Fruit fly (Drosophila melanogaster): ENCODE measurements around the gene CCT2.
A peak's percentile ranks its signal among the peaks of the same experiment; 100 is the strongest.

Gene CCT2

DNA sequence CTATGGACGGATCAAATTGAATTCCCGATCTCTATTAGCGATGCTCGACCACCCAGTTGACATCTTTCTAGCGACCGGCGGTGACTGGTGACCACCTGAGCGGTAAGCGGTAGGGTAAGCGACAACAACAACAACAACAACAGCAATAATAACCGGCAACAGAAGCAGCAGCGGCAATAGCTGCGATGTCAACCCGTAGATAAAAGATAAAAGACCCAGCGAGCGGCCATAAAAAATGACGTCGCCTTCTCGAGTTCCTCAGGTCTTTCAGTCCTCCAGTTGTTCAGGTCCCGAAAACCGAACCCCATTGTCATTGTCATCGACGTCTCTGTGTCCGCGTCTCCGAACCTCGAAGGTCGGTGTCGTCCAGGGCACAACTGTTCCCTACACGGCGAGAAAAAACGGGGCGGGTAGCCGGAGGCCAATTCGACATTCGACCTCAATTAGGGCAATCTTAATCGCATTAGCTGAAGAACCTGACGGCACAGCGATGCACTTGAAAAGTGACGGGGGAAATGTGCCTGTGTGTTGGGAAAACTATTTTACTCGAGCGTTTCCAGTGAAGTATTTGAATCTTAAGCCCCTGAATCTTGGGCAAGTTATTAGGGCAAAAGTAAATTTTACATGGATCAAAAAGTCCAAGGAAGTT lies 43.4 kb downstream of the CCT2 start (continued):
- TF ChIP-seq row (GFP tag; IDR thresholded peaks at IDR 0.05) = 0 out of 3 replicates have a peak, but pooled peaks have one; percentile 10
- TF ChIP-seq CG1529 (GFP tag; optimal IDR thresholded peaks at IDR 0.05) = no peak
- peak; percentile 43 for TF ChIP-seq sens (GFP tag)
- no peak for TF ChIP-seq CG8359 (GFP tag; optimal IDR thresholded peaks at IDR 0.05; ENCODE audit: borderline replicate concordance)
- peak; percentile 30 for TF ChIP-seq CG5180 (GFP tag; optimal IDR thresholded peaks at IDR 0.05)
- no peak for TF ChIP-seq B-H2 (GFP tag; optimal IDR thresholded peaks at IDR 0.05)
- TF ChIP-seq gfzf (GFP tag; optimal IDR thresholded peaks at IDR 0.05) = no peak
- no peak for TF ChIP-seq CG4282 (GFP tag; optimal IDR thresholded peaks at IDR 0.05)
- no peak for TF ChIP-seq CG17328 (GFP tag; IDR thresholded peaks at IDR 0.05)
- no peak for TF ChIP-seq ro (GFP tag; IDR thresholded peaks at IDR 0.05)
- no peak for TF ChIP-seq CG10654 (GFP tag; optimal IDR thresholded peaks at IDR 0.05)
- TF ChIP-seq slp2 (GFP tag; optimal IDR thresholded peaks at IDR 0.05) = no peak
- TF ChIP-seq CG6654 (GFP tag; optimal IDR thresholded peaks at IDR 0.05) = no peak
- no peak for TF ChIP-seq Ravus (GFP tag; IDR thresholded peaks at IDR 0.05)
- TF ChIP-seq Elba2 (GFP tag; optimal IDR thresholded peaks at IDR 0.05) = no peak
- no peak for TF ChIP-seq Ssrp (tag; optimal IDR thresholded peaks at IDR 0.05)
- peak; percentile 52 for TF ChIP-seq oc (tag; optimal IDR thresholded peaks at IDR 0.05)
- TF ChIP-seq sqz (GFP tag; optimal IDR thresholded peaks at IDR 0.05) = peak; percentile 40
- no peak for TF ChIP-seq CG4854 (GFP tag; optimal IDR thresholded peaks at IDR 0.05)
- TF ChIP-seq seq (GFP tag; IDR thresholded peaks at IDR 0.05) = no peak
- TF ChIP-seq grn (GFP tag; optimal IDR thresholded peaks at IDR 0.05) = peak; percentile 90
- peak; percentile 0 for TF ChIP-seq CG17829 (tag; optimal IDR thresholded peaks at IDR 0.05)
- TF ChIP-seq zen2 (GFP tag; IDR thresholded peaks at IDR 0.05; ENCODE audit: partially characterized antibody) = no peak
- TF ChIP-seq kni (GFP tag; optimal IDR thresholded peaks at IDR 0.05) = peak; percentile 82
- TF ChIP-seq gsb-n (tag; optimal IDR thresholded peaks at IDR 0.05) = no peak
- TF ChIP-seq fd64A (GFP tag; optimal IDR thresholded peaks at IDR 0.05) = no peak
- no peak for TF ChIP-seq schlank (tag; optimal IDR thresholded peaks at IDR 0.05)
- TF ChIP-seq CG14441 (GFP tag; IDR thresholded peaks at IDR 0.05) = no peak
- TF ChIP-seq esg (GFP tag; conservative IDR thresholded peaks at IDR 0.05) = no peak
- no peak for TF ChIP-seq CG10565 (GFP tag; optimal IDR thresholded peaks at IDR 0.05)
- no peak for TF ChIP-seq CG1647 (GFP tag; optimal IDR thresholded peaks at IDR 0.05)
- TF ChIP-seq Jarid2 (GFP tag; optimal IDR thresholded peaks at IDR 0.05) = no peak
- TF ChIP-seq unpg (GFP tag; optimal IDR thresholded peaks at IDR 0.05) = no peak
- TF ChIP-seq CG1603 (tag; optimal IDR thresholded peaks at IDR 0.05) = peak; percentile 14
- no peak for TF ChIP-seq croc (GFP tag; conservative IDR thresholded peaks at IDR 0.05)
- TF ChIP-seq dimm (GFP tag; IDR thresholded peaks at IDR 0.05) = no peak

DNA sequence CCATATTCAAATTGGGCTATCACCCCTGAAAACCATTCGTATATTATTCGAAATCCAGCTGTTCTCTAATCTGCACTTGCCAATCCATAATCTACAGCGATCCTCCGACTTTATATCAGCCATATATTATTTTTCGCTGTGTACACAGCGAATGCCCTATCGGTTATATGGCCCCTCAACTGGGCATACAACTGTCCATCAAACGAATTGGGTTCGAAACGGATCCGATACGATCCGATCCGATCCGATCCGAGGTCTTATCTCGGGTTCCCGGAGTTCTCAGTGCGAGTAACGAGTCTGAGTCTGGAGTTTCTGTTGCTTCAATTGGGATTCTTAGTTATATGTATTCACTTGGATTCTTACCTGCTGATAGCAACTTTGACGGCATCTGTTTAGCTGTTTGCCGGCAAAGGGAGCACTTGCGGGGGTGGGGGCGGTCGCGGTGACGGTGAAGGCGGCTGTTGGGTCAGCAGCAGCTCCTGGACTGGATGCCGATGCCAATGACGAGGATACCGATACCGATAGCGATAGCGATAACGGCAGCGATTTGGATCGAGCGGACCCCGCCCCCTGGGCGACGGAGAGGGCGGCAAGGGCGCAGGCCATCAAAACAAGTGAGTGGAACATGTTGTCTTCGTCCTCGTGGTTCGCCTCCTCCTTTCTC lies 44.4 kb downstream of the CCT2 start:
- TF ChIP-seq CG15073 (GFP tag; optimal IDR thresholded peaks at IDR 0.05) (no peak), fd64A (GFP tag; optimal IDR thresholded peaks at IDR 0.05) (no peak), zf30C (GFP tag; optimal IDR thresholded peaks at IDR 0.05) (peak; percentile 53), CG11696 (GFP tag; IDR thresholded peaks at IDR 0.05) (no peak), insv (GFP tag; optimal IDR thresholded peaks at IDR 0.05) (peak in 1 of 2 experiments; percentile 83), B-H1 (GFP tag; IDR thresholded peaks at IDR 0.05) (no peak), danr (GFP tag; IDR thresholded peaks at IDR 0.05) (no peak), CG9876 (GFP tag; optimal IDR thresholded peaks at IDR 0.05) (no peak), kni (GFP tag; optimal IDR thresholded peaks at IDR 0.05) (peak; percentile 57), pb (GFP tag; optimal IDR thresholded peaks at IDR 0.05) (no peak), pfk (GFP tag; optimal IDR thresholded peaks at IDR 0.05) (no peak), grn (GFP tag; optimal IDR thresholded peaks at IDR 0.05) (peak; percentile 92), BEAF-32 (GFP tag; optimal IDR thresholded peaks at IDR 0.05) (no peak), CG8388 (GFP tag; optimal IDR thresholded peaks at IDR 0.05) (no peak), Max (GFP tag; optimal IDR thresholded peaks at IDR 0.05) (no peak), pita (GFP tag; optimal IDR thresholded peaks at IDR 0.05) (no peak), ERR (GFP tag; optimal IDR thresholded peaks at IDR 0.05) (no peak), CG5180 (GFP tag; optimal IDR thresholded peaks at IDR 0.05) (peak; percentile 37), gfzf (GFP tag; optimal IDR thresholded peaks at IDR 0.05) (no peak)
